Worm (Caenorhabditis elegans): ENCODE measurements around the gene ari-2.

- TF ChIP-seq hmg-4 (GFP tag; optimal IDR thresholded peaks at IDR 0.05) (no peak), tbx-11 (GFP tag; IDR thresholded peaks at IDR 0.05) (no peak), ama-1 (optimal IDR thresholded peaks at IDR 0.05) (no peak), hmbx-1 (tag; optimal IDR thresholded peaks at IDR 0.05) (no peak), F13C5.2 (tag; optimal IDR thresholded peaks at IDR 0.05) (no peak), sea-1 (GFP tag; conservative IDR thresholded peaks at IDR 0.05) (no peak), ets-7 (tag; optimal IDR thresholded peaks at IDR 0.05) (no peak), tra-4 (tag; optimal IDR thresholded peaks at IDR 0.05) (no peak), hnd-1 (tag; optimal IDR thresholded peaks at IDR 0.05) (no peak), flt-1 (GFP tag; IDR thresholded peaks at IDR 0.05) (no peak)
Observed at ce11 chrIV:5554168-5554567, 3.2 kb downstream of the ari-2 start.
